Worm (Caenorhabditis elegans) whole organism, young adult: ENCODE measurements around the gene T05C7.5.

ENCODE experiments used
- C06A6.2 ChIP-seq: fragments of 200-800 bp; sonication (Bioruptor generic); conservative IDR thresholded peaks from 2 replicates; pipeline ENCODE4 v1.3.6; 2022; ENCODE audit warnings: missing genetic modification characterization, missing compliant biosample characterization
- F33H1.4 ChIP-seq: fragments of 200-800 bp; sonication (Bioruptor generic); IDR thresholded peaks from 2 replicates; pipeline ENCODE4 v1.3.6; 2022; ENCODE audit warnings: missing genetic modification reagents, missing genetic modification characterization, missing compliant biosample characterization
- F49E8.2 ChIP-seq: sonication (generic microtip); optimal IDR thresholded peaks from 3 replicates; lab custom pipeline; 2017; ENCODE audit warnings: missing genetic modification characterization, mild to moderate bottlenecking, missing compliant biosample characterization, antibody characterized with exemption, moderate library complexity; ENCODE audit not compliant: insufficient read depth
- F57A8.1 ChIP-seq: fragments of 200-800 bp; sonication (Bioruptor generic); optimal IDR thresholded peaks from 2 replicates; lab custom pipeline; 2018; ENCODE audit warnings: mild to moderate bottlenecking, missing genetic modification characterization, moderate library complexity, missing compliant biosample characterization
- Y56A3A.18 ChIP-seq: fragments of 200-800 bp; sonication (Bioruptor generic); IDR thresholded peaks from 2 replicates; pipeline ENCODE4 v1.3.6; 2022; ENCODE audit warnings: missing genetic modification reagents, missing genetic modification characterization, missing compliant biosample characterization
- Y79H2A.3 ChIP-seq: fragments of 200-800 bp; sonication (Bioruptor generic); conservative IDR thresholded peaks from 2 replicates; pipeline ENCODE4 v1.3.6; 2022; ENCODE audit warnings: missing genetic modification reagents, missing genetic modification characterization, missing compliant biosample characterization
- Y95B8A.8 ChIP-seq: fragments of 200-800 bp; sonication (Bioruptor generic); IDR thresholded peaks from 2 replicates; pipeline ENCODE4 v1.3.6; 2022; ENCODE audit warnings: missing genetic modification reagents, missing genetic modification characterization, missing compliant biosample characterization
- ZK185.1 ChIP-seq: sonication (generic microtip); optimal IDR thresholded peaks from 2 replicates; lab custom pipeline; 2016; ENCODE audit warnings: mild to moderate bottlenecking, missing genetic modification characterization, missing compliant biosample characterization; ENCODE audit not compliant: poor library complexity, severe bottlenecking
- attf-5 ChIP-seq: fragments of 200-800 bp; sonication (Bioruptor generic); optimal IDR thresholded peaks from 2 replicates; lab custom pipeline; 2018; ENCODE audit warnings: mild to moderate bottlenecking, missing genetic modification characterization, missing compliant biosample characterization
- ceh-58 ChIP-seq: fragments of 200-800 bp; sonication (Bioruptor generic); IDR thresholded peaks from 2 replicates; pipeline ENCODE4 v1.3.6; 2022; ENCODE audit warnings: missing genetic modification characterization, missing compliant biosample characterization
- chd-7 ChIP-seq: sonication (generic microtip); optimal IDR thresholded peaks from 2 replicates; lab custom pipeline; 2016; ENCODE audit warnings: mild to moderate bottlenecking, missing genetic modification characterization, moderate library complexity, missing compliant biosample characterization
- egl-18 ChIP-seq: fragments of 200-800 bp; sonication (Bioruptor generic); IDR thresholded peaks from 2 replicates; pipeline ENCODE4 v1.3.6; 2022; ENCODE audit warnings: missing genetic modification reagents, missing genetic modification characterization, missing compliant biosample characterization
- egl-44 ChIP-seq: fragments of 200-800 bp; sonication (Bioruptor generic); IDR thresholded peaks from 2 replicates; pipeline ENCODE4 v1.3.6; 2022; ENCODE audit warnings: missing genetic modification reagents, missing genetic modification characterization, missing compliant biosample characterization
- egrh-3 ChIP-seq: fragments of 200-800 bp; sonication (Bioruptor generic); IDR thresholded peaks from 2 replicates; pipeline ENCODE4 v1.3.6; 2022; ENCODE audit warnings: missing genetic modification reagents, missing genetic modification characterization, missing compliant biosample characterization
- ekl-4 ChIP-seq: fragments of 200-800 bp; sonication (Bioruptor generic); IDR thresholded peaks from 2 replicates; pipeline ENCODE4 v1.3.6; 2022; ENCODE audit warnings: missing genetic modification reagents, missing genetic modification characterization, missing compliant biosample characterization
- hlh-12 ChIP-seq: sonication (generic microtip); optimal IDR thresholded peaks from 2 replicates; lab custom pipeline; 2016; ENCODE audit warnings: missing genetic modification characterization, missing compliant biosample characterization
- lin-35 ChIP-seq, 3 experiments: fragments of 150-350 bp in 2 of 3; sonication (generic microtip) in 1 of 3; optimal IDR thresholded peaks; 2 replicates each; lab custom pipeline; 2014 to 2018; ENCODE audit warnings: missing biosample characterization in 3 of 3, missing genetic modification characterization in 3 of 3, missing genetic modification reagents in 3 of 3
- lin-54 ChIP-seq: fragments of 200-800 bp; sonication (Bioruptor generic); optimal IDR thresholded peaks from 2 replicates; lab custom pipeline; 2018; ENCODE audit warnings: mild to moderate bottlenecking, missing genetic modification characterization, missing compliant biosample characterization
- lir-1 ChIP-seq: fragments of 200-800 bp; sonication (Bioruptor generic); conservative IDR thresholded peaks from 2 replicates; pipeline ENCODE4 v1.3.6; 2022; ENCODE audit warnings: missing genetic modification reagents, missing genetic modification characterization, missing compliant biosample characterization
- lsy-27 ChIP-seq: sonication (generic microtip); optimal IDR thresholded peaks from 2 replicates; lab custom pipeline; 2017; ENCODE audit warnings: missing genetic modification characterization, mild to moderate bottlenecking, missing compliant biosample characterization, antibody characterized with exemption, missing genotype, borderline replicate concordance; ENCODE audit not compliant: insufficient read depth
- madf-3 ChIP-seq: fragments of 200-800 bp; sonication (Bioruptor generic); IDR thresholded peaks from 2 replicates; pipeline ENCODE4 v1.3.6; 2022; ENCODE audit warnings: missing genetic modification reagents, missing genetic modification characterization, missing compliant biosample characterization
- madf-8 ChIP-seq: fragments of 200-800 bp; sonication (Bioruptor generic); conservative IDR thresholded peaks from 2 replicates; pipeline ENCODE4 v1.3.6; 2022; ENCODE audit warnings: missing genetic modification reagents, missing genetic modification characterization, missing compliant biosample characterization
- mcd-1 ChIP-seq: fragments of 200-800 bp; sonication (Bioruptor generic); IDR thresholded peaks from 2 replicates; pipeline ENCODE4 v1.3.6; 2022; ENCODE audit warnings: missing genetic modification reagents, missing genetic modification characterization, missing compliant biosample characterization
- nfya-2 ChIP-seq: fragments of 200-800 bp; sonication (Bioruptor generic); IDR thresholded peaks from 2 replicates; pipeline ENCODE4 v1.3.6; 2022; ENCODE audit warnings: missing genetic modification reagents, missing genetic modification characterization, missing compliant biosample characterization
- nhr-120 ChIP-seq: fragments of 200-800 bp; sonication (Bioruptor generic); IDR thresholded peaks from 2 replicates; pipeline ENCODE4 v1.3.6; 2022; ENCODE audit warnings: missing genetic modification characterization, missing compliant biosample characterization
- nhr-179 ChIP-seq: sonication (generic microtip); optimal IDR thresholded peaks from 2 replicates; lab custom pipeline; 2016; ENCODE audit warnings: mild to moderate bottlenecking, missing genetic modification characterization, missing compliant biosample characterization
- nhr-27 ChIP-seq: fragments of 200-800 bp; sonication (Bioruptor generic); optimal IDR thresholded peaks from 2 replicates; lab custom pipeline; 2018; ENCODE audit warnings: mild to moderate bottlenecking, missing genetic modification characterization, moderate library complexity, missing compliant biosample characterization
- nhr-90 ChIP-seq: sonication (generic microtip); optimal IDR thresholded peaks from 2 replicates; lab custom pipeline; 2016; ENCODE audit warnings: missing genotype, mild to moderate bottlenecking, missing genetic modification characterization, missing compliant biosample characterization
- repo-1 ChIP-seq: sonication (generic microtip); optimal IDR thresholded peaks from 2 replicates; lab custom pipeline; 2017; ENCODE audit warnings: mild to moderate bottlenecking, missing genetic modification characterization, missing compliant biosample characterization
- snpc-1.1 ChIP-seq: sonication (generic microtip); optimal IDR thresholded peaks from 2 replicates; lab custom pipeline; 2017; ENCODE audit warnings: missing genetic modification characterization, mild to moderate bottlenecking, missing compliant biosample characterization, antibody characterized with exemption, moderate library complexity, missing genotype, missing genetic modification reagents; ENCODE audit not compliant: insufficient read depth
- sptf-2 ChIP-seq: fragments of 200-800 bp; sonication (Bioruptor generic); optimal IDR thresholded peaks from 2 replicates; lab custom pipeline; 2018; ENCODE audit warnings: mild to moderate bottlenecking, missing genetic modification characterization, missing compliant biosample characterization
- zfh-2 ChIP-seq: fragments of 200-800 bp; sonication (Bioruptor generic); conservative IDR thresholded peaks from 2 replicates; pipeline ENCODE4 v1.3.6; 2022; ENCODE audit warnings: missing genetic modification reagents, missing genetic modification characterization, missing compliant biosample characterization
- ztf-22 ChIP-seq: fragments of 200-800 bp; sonication (Bioruptor generic); optimal IDR thresholded peaks from 2 replicates; lab custom pipeline; 2018; ENCODE audit warnings: mild to moderate bottlenecking, missing genetic modification characterization, moderate library complexity, missing compliant biosample characterization
- ztf-26 ChIP-seq: sonication (generic microtip); optimal IDR thresholded peaks from 2 replicates; lab custom pipeline; 2017; ENCODE audit warnings: missing genetic modification characterization, missing compliant biosample characterization
- ztf-6 ChIP-seq: fragments of 200-800 bp; sonication (Bioruptor generic); IDR thresholded peaks from 2 replicates; pipeline ENCODE4 v1.3.6; 2022; ENCODE audit warnings: missing genetic modification reagents, missing genetic modification characterization, missing compliant biosample characterization

The T05C7.5 gene

ce11 chrIV:80943-81342 lies 22.2 kb upstream of the T05C7.5 start:
- TF ChIP-seq madf-3 (GFP tag; lab: Robert Waterston, UW) (no peak), ekl-4 (GFP tag; lab: Robert Waterston, UW) (no peak), egrh-3 (no peak), egl-18 (GFP tag; lab: Robert Waterston, UW) (no peak), egl-44 (GFP tag; lab: Robert Waterston, UW) (no peak), ztf-6 (no peak), Y56A3A.18 (GFP tag; lab: Robert Waterston, UW) (no peak), lin-35 (GFP tag; optimal IDR thresholded peaks at IDR 0.05; lab: Kevin White, UChicago) (no peak), ZK185.1 (tag; lab: Kevin White, UChicago) (no peak), sptf-2 (GFP tag; lab: Kevin White, UChicago) (no peak), lsy-27 (no peak), attf-5 (GFP tag; lab: Kevin White, UChicago) (no peak), lir-1 (GFP tag; lab: Robert Waterston, UW) (no peak), chd-7 (tag; lab: Kevin White, UChicago) (no peak), Y79H2A.3 (GFP tag; lab: Robert Waterston, UW) (no peak), mcd-1 (GFP tag; lab: Robert Waterston, UW) (no peak), nfya-2 (GFP tag; lab: Robert Waterston, UW) (no peak), F49E8.2 (no peak)

- TF ChIP-seq zfh-2 (0 out of 2 replicates have a peak, but pooled peaks have one; percentile 32), madf-8 (GFP tag; lab: Robert Waterston, UW) (no peak)
Measured at ce11 chrIV:79205-79604, 20.5 kb upstream of the T05C7.5 start, which contains the start of gene T05C7.9. T05C7.9 (plus strand) TSS chrIV:79276.

ce11 chrIV:78206-78605 lies 19.5 kb upstream of the T05C7.5 start:
- TF ChIP-seq snpc-1.1 (tag; lab: Kevin White, UChicago) (no peak), nhr-120 (no peak), F57A8.1 (GFP tag; lab: Kevin White, UChicago) (no peak), C06A6.2 (no peak), ztf-26 (no peak), F33H1.4 (GFP tag; lab: Robert Waterston, UW) (no peak), Y95B8A.8 (GFP tag; lab: Robert Waterston, UW) (no peak), ceh-58 (GFP tag; lab: Robert Waterston, UW) (no peak), lin-54 (GFP tag; lab: Kevin White, UChicago) (no peak), nhr-27 (tag; lab: Kevin White, UChicago) (no peak), hlh-12 (tag; lab: Kevin White, UChicago) (no peak), ztf-22 (no peak), repo-1 (tag; lab: Kevin White, UChicago) (no peak), attf-5 (GFP tag; lab: Kevin White, UChicago) (no peak), nhr-90 (tag; lab: Kevin White, UChicago) (no peak), chd-7 (tag; lab: Kevin White, UChicago) (no peak), nhr-179 (tag; lab: Kevin White, UChicago) (no peak), egl-44 (GFP tag; lab: Robert Waterston, UW) (no peak)
